Fruit fly (Drosophila melanogaster): Measurements from ENCODE around the gene CG5958.
A peak's percentile ranks its signal among the peaks of the same experiment; 100 is the strongest.

CG5958 gene

DNA sequence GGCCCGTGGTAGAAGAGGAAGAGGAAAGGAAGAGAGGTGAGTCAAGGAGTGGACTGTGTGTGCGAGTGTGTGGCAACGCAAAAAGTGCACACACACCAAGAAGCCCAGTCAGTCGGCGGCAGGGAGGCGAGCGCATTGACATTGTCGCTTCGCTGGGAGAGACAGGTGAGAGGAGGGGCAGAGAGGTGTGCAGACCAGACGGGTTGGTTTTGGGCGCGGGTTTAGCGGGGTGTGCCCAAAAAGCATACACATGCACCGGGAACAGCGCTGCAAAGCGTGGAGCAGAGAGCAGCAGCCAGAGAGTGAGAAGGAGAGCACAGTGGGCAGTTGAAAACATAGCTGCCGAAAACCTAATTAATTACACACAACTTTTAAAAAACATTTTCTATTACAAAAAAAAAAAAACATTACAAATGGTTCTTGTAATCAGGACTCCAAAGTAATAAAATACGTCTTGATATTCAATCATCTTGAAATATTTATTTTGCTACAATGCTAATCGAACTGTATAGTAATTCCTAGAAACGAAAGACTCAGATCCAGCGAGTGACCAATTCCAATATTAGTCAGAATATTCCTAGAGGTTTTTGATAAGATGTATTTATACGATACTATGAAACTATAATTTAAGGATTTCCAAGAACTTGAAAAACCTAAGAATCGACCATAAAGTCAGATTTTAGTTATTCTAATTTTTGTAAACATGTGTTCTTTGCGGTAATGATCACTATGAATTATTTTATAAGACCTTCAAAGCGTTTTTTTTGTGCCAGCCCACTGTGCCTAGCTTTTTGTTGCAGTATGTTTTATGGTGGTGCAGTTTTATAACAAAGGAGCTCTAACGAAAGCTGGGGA lies 10.7 kb downstream of the CG5958 start:
- TF ChIP-seq CG17912 (GFP tag; optimal IDR thresholded peaks at IDR 0.05), result no peak
- no peak for TF ChIP-seq CG10209 (GFP tag; optimal IDR thresholded peaks at IDR 0.05)
- TF ChIP-seq mld (GFP tag; IDR thresholded peaks at IDR 0.05; ENCODE audit: partially characterized antibody), result no peak
- TF ChIP-seq Sin3A (optimal IDR thresholded peaks at IDR 0.05), result no peak
- TF ChIP-seq CG15696 (tag; optimal IDR thresholded peaks at IDR 0.05), result no peak
- TF ChIP-seq tll (GFP tag; optimal IDR thresholded peaks at IDR 0.05), result no peak
- TF ChIP-seq hkb (optimal IDR thresholded peaks at IDR 0.05), result no peak
- TF ChIP-seq hkb (GFP tag; IDR thresholded peaks at IDR 0.05), result no peak
- TF ChIP-seq E2f2 (GFP tag; IDR thresholded peaks at IDR 0.05), result peak; percentile 22; the same call in 1 of the 2 replicates
- TF ChIP-seq zfh2 (GFP tag; optimal IDR thresholded peaks at IDR 0.05), result no peak
- TF ChIP-seq ttk (GFP tag; IDR thresholded peaks at IDR 0.05), result 0 out of 2 replicates have a peak, but pooled peaks have one; percentile 8
- TF ChIP-seq dmrt99B (tag; optimal IDR thresholded peaks at IDR 0.05), result peak; percentile 15
- no peak for TF ChIP-seq NK7.1 (GFP tag; optimal IDR thresholded peaks at IDR 0.05)
- TF ChIP-seq Myb (GFP tag; optimal IDR thresholded peaks at IDR 0.05), result no peak
- TF ChIP-seq vnd (GFP tag; IDR thresholded peaks at IDR 0.05; ENCODE audit: partially characterized antibody), result no peak
- peak in 1 of 2 experiments; percentile 47 for TF ChIP-seq Trl (optimal IDR thresholded peaks at IDR 0.05)
- TF ChIP-seq Trl (GFP tag; optimal IDR thresholded peaks at IDR 0.05), result no peak
- TF ChIP-seq kni (GFP tag; optimal IDR thresholded peaks at IDR 0.05), result peak; percentile 16
- TF ChIP-seq eve (GFP tag; optimal IDR thresholded peaks at IDR 0.05), result peak in 1 of 2 experiments; percentile 80
- TF ChIP-seq CG32772 (GFP tag; IDR thresholded peaks at IDR 0.05), result no peak
- peak; percentile 27 for TF ChIP-seq tio (GFP tag; optimal IDR thresholded peaks at IDR 0.05)
- TF ChIP-seq CG12299 (tag; optimal IDR thresholded peaks at IDR 0.05), result no peak
- TF ChIP-seq nmo (GFP tag; optimal IDR thresholded peaks at IDR 0.05), result peak; percentile 49
- no peak for TF ChIP-seq exex (tag; optimal IDR thresholded peaks at IDR 0.05)
- TF ChIP-seq sisA (GFP tag; IDR thresholded peaks at IDR 0.05), result no peak
- TF ChIP-seq CG4730 (GFP tag; IDR thresholded peaks at IDR 0.05), result no peak
- no peak for TF ChIP-seq dmrt11E (tag; optimal IDR thresholded peaks at IDR 0.05)
- no peak for TF ChIP-seq Nf-YB (GFP tag; optimal IDR thresholded peaks at IDR 0.05)
- peak; percentile 21 for TF ChIP-seq CG9437 (GFP tag; optimal IDR thresholded peaks at IDR 0.05)
- 0 out of 3 replicates have a peak, but pooled peaks have one; percentile 21 for TF ChIP-seq sr (GFP tag; IDR thresholded peaks at IDR 0.05)
- peak; percentile 78 for TF ChIP-seq sens (GFP tag)
- no peak for TF ChIP-seq caup (GFP tag; optimal IDR thresholded peaks at IDR 0.05; ENCODE audit: severe bottlenecking)
- TF ChIP-seq CG30431 (GFP tag; optimal IDR thresholded peaks at IDR 0.05), result peak; percentile 7
- no peak for TF ChIP-seq CG7963 (GFP tag; IDR thresholded peaks at IDR 0.05; ENCODE audit: partially characterized antibody)
- no peak for TF ChIP-seq MESR4 (GFP tag; optimal IDR thresholded peaks at IDR 0.05)
- TF ChIP-seq Lhr (GFP tag; optimal IDR thresholded peaks at IDR 0.05), result no peak
- peak; percentile 26 for TF ChIP-seq CG4424 (GFP tag; optimal IDR thresholded peaks at IDR 0.05)
- TF ChIP-seq CG1024 (GFP tag; IDR thresholded peaks at IDR 0.05), result no peak
- no peak for TF ChIP-seq sna (GFP tag; IDR thresholded peaks at IDR 0.05; ENCODE audit: partially characterized antibody)
- TF ChIP-seq Gsc (GFP tag; IDR thresholded peaks at IDR 0.05), result no peak
- TF ChIP-seq ato (GFP tag; IDR thresholded peaks at IDR 0.05; ENCODE audit: partially characterized antibody), result no peak
- peak; percentile 58; the same call in 1 of the 3 replicates for TF ChIP-seq ci (GFP tag; IDR thresholded peaks at IDR 0.05)
- TF ChIP-seq CG34376 (GFP tag; optimal IDR thresholded peaks at IDR 0.05), result no peak
- no peak for TF ChIP-seq CG11247 (GFP tag; IDR thresholded peaks at IDR 0.05)
- peak in 1 of 2 experiments; percentile 1 for TF ChIP-seq Hr51 (GFP tag; optimal IDR thresholded peaks at IDR 0.05)
- no peak for TF ChIP-seq nerfin-1 (tag; optimal IDR thresholded peaks at IDR 0.05)
- TF ChIP-seq cato (GFP tag; optimal IDR thresholded peaks at IDR 0.05; ENCODE audit: borderline replicate concordance), result no peak
- peak; percentile 2 for TF ChIP-seq CG12391 (tag; optimal IDR thresholded peaks at IDR 0.05)
- no peak for TF ChIP-seq CG11696 (GFP tag; IDR thresholded peaks at IDR 0.05)
